Worm (Caenorhabditis elegans): Measurements from ENCODE around the gene C17F4.2.

DNA sequence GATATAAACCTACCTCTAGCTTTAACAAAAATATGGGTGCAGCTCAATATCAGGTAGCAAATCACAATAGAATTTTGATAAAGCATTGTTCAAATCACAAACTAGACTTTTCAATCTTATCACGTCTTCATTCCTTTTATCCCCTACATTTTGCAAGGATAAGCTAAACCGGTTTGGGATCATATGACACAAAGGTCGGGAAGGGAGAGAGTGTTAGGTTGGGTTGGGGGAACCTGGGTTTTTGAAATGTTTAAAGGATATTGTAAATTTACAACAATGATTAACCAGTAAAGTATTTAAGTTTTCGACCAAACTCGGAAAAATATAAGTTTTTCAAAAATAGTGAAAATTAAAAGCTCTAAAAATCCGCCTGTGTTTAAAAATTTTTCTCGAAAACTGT lies 4.4 kb upstream of the C17F4.2 start, which contains the start of gene C17F4.12:
- TF ChIP-seq W03F9.2 (tag; optimal IDR thresholded peaks at IDR 0.05) (no peak), him-1 (tag; optimal IDR thresholded peaks at IDR 0.05) (no peak)
